Fruit fly (Drosophila melanogaster): ENCODE data around the gene CG11317.
A peak's percentile ranks its signal among the peaks of the same experiment; 100 is the strongest.

CG11317 gene

DNA sequence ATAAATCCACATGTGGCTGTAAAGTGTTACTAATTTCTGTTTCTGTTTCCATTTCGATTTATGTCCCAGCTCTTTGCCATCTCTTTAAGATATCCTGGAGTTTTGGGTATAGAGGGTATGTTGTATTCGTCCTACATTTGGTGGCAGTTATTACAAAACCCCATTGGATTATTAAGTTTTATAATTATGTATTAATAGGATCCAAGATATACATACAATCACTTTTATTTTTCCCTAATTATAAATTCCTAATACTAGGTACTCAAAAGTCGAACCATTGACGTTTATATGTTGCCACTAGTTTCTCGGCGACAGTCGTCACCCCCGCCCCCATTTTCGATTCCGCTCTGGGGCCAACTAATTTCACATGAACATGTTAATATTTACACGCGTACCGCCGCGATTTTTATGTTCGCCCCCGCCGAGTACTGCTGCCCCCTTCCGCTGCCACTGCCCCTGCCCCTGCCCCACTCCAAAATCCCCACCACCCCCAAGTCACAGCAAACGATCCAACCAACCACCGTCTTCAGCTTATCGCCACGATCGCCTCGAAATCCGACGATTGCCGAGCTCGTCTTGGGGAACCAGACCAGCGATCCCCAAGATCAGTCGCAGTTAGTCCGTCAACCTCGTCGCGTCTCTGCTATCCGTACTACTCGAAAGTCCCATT, 32.3 kb downstream of the CG11317 start, which contains the start of gene Sox100B (continued):
- TF ChIP-seq Opbp (GFP tag; IDR thresholded peaks at IDR 0.05; ENCODE audit: partially characterized antibody) (no peak), CG15601 (tag; optimal IDR thresholded peaks at IDR 0.05) (peak; percentile 57), CG34376 (GFP tag; optimal IDR thresholded peaks at IDR 0.05) (no peak), vvl (GFP tag; IDR thresholded peaks at IDR 0.05) (peak; percentile 89), CG16863 (GFP tag; optimal IDR thresholded peaks at IDR 0.05) (no peak), vnd (GFP tag; IDR thresholded peaks at IDR 0.05; ENCODE audit: partially characterized antibody) (no peak), jumu (GFP tag; optimal IDR thresholded peaks at IDR 0.05) (peak; percentile 3), scrt (GFP tag; optimal IDR thresholded peaks at IDR 0.05) (peak; percentile 5), Camta (GFP tag; optimal IDR thresholded peaks at IDR 0.05) (peak; percentile 18), CG3163 (GFP tag; optimal IDR thresholded peaks at IDR 0.05) (no peak), lilli (GFP tag; optimal IDR thresholded peaks at IDR 0.05) (peak; percentile 31), NC2α (GFP tag; optimal IDR thresholded peaks at IDR 0.05) (no peak), HHEX (GFP tag; optimal IDR thresholded peaks at IDR 0.05) (peak; percentile 16), chn (GFP tag; optimal IDR thresholded peaks at IDR 0.05) (peak; percentile 6), CG4360 (GFP tag; IDR thresholded peaks at IDR 0.05) (peak; percentile 14; the same call in 1 of the 2 replicates), CG8765 (GFP tag; IDR thresholded peaks at IDR 0.05) (peak; percentile 82; the same call in 1 of the 2 replicates), CG1529 (GFP tag; optimal IDR thresholded peaks at IDR 0.05) (peak; percentile 59), kni (GFP tag; optimal IDR thresholded peaks at IDR 0.05) (peak; percentile 17), Taf1 (GFP tag; IDR thresholded peaks at IDR 0.05) (no peak), sens-2 (GFP tag; IDR thresholded peaks at IDR 0.05) (0 out of 2 replicates have a peak, but pooled peaks have one; percentile 51), inv (GFP tag; IDR thresholded peaks at IDR 0.05; ENCODE audit: partially characterized antibody) (no peak), pan (optimal IDR thresholded peaks at IDR 0.05) (peak in 1 of 2 experiments; percentile 32), pan (GFP tag; optimal IDR thresholded peaks at IDR 0.05 in 1 of 2, IDR thresholded peaks at IDR 0.05 in 1 of 2) (peak; percentile 42 to 71), HLH3B (GFP tag; IDR thresholded peaks at IDR 0.05) (peak; percentile 63), sima (GFP tag; optimal IDR thresholded peaks at IDR 0.05) (no peak), corto (GFP tag; optimal IDR thresholded peaks at IDR 0.05) (no peak), CG4707 (GFP tag; optimal IDR thresholded peaks at IDR 0.05) (no peak), CG14667 (GFP tag; IDR thresholded peaks at IDR 0.05) (no peak; the same call in 1 of the 2 replicates), CG43689 (GFP tag; IDR thresholded peaks at IDR 0.05) (no peak), Dfd (GFP tag; optimal IDR thresholded peaks at IDR 0.05) (no peak), CG14014 (GFP tag; IDR thresholded peaks at IDR 0.05) (no peak), Lhr (GFP tag; optimal IDR thresholded peaks at IDR 0.05) (peak; percentile 29), Bgb (GFP tag; IDR thresholded peaks at IDR 0.05; ENCODE audit: partially characterized antibody) (no peak), cato (GFP tag; optimal IDR thresholded peaks at IDR 0.05; ENCODE audit: borderline replicate concordance) (peak; percentile 29), CG12071 (GFP tag; optimal IDR thresholded peaks at IDR 0.05) (no peak), CG2712 (tag; optimal IDR thresholded peaks at IDR 0.05) (peak; percentile 89), CG1603 (tag; optimal IDR thresholded peaks at IDR 0.05) (peak; percentile 33), Mes4 (GFP tag; optimal IDR thresholded peaks at IDR 0.05) (no peak), trh (GFP tag; optimal IDR thresholded peaks at IDR 0.05) (no peak), CG32532 (GFP tag; IDR thresholded peaks at IDR 0.05) (peak; percentile 29; the same call in 1 of the 2 replicates), CG11696 (GFP tag; IDR thresholded peaks at IDR 0.05) (0 out of 2 replicates have a peak, but pooled peaks have one; percentile 41), D19B (GFP tag; optimal IDR thresholded peaks at IDR 0.05) (peak; percentile 83), CG2202 (tag; optimal IDR thresholded peaks at IDR 0.05) (peak; percentile 63), unc-4 (GFP tag; IDR thresholded peaks at IDR 0.05; ENCODE audit: partially characterized antibody) (no peak), Hand (GFP tag; optimal IDR thresholded peaks at IDR 0.05) (no peak), CG32772 (GFP tag; IDR thresholded peaks at IDR 0.05) (peak; percentile 74), tll (GFP tag; optimal IDR thresholded peaks at IDR 0.05) (peak in 1 of 2 experiments; percentile 25), Bdp1 (GFP tag; optimal IDR thresholded peaks at IDR 0.05) (no peak), CG4404 (GFP tag; IDR thresholded peaks at IDR 0.05) (peak; percentile 89)
